Fruit fly (Drosophila melanogaster): Measurements from ENCODE around the gene CG8369.

CG8369 gene

DNA sequence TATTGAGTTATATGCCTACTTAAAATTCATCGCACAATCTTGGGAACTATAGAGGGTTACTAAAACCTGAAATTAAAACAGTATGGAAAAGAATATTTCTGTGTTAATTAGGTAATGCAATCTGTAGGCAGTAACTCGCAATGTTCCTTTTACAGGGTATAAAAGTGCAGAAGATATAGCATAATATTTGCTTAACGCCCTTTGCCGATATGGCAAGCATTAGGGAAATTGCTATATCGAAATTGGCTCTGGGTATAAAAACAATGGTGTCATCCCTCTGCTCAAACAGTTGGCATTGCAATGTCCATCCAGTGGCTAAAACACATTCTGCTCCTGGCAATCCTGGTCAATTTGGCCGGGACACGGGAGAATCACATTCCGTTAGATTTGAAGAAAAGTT is 27.4 kb upstream of the CG8369 start, which contains the start of gene Ir85a:
TSS of gene Ir85a (plus strand) at position 301 of the 400 bp plus-strand sequence.
- no peak for TF ChIP-seq psq (optimal IDR thresholded peaks at IDR 0.05)

DNA sequence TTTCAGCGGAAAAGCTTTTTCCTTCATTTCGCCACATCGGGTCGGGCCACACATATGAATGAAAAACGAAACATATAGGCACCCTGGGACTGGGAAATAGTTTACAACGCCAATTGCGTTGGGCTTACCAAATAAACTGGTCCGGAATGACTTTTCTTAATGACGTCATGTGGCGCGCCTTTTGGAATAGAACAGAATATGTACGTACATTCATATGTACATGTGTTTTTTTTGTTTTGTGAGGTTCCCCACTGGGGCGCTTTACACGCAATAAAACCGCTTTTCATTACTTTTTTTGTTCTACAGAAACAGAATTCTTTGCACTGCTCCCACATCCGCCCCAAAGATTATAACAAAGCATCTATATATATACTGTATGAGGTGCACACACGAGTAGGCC is 23.5 kb upstream of the CG8369 start:
- TF ChIP-seq CG8478 (optimal IDR thresholded peaks at IDR 0.05) (no peak), usp (GFP tag; optimal IDR thresholded peaks at IDR 0.05) (no peak), Dll (optimal IDR thresholded peaks at IDR 0.05) (no peak), EcR (GFP tag; optimal IDR thresholded peaks at IDR 0.05) (no peak), pan (optimal IDR thresholded peaks at IDR 0.05) (no peak), psq (optimal IDR thresholded peaks at IDR 0.05) (no peak)

DNA sequence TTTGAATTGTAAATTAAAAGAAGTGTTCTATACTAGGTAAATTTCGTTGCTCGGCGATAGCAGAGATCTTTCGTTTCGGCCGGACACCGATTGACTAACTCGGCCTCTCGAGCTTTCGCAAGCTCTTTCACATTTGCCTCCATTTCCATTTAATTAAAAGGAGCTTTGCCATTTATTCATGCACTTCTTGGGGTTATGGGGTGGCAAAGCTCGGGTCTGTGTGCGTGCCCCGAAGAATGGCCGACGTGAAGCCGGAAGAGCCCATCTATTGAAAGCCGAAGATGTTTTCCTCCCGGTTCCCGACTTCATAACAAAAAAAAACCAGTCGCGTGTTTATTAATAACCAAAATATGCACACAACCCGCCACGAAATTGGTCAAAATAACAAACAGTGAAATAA is 21.9 kb upstream of the CG8369 start:
- TF ChIP-seq Dll (optimal IDR thresholded peaks at IDR 0.05) = no peak
- no peak for TF ChIP-seq EcR (GFP tag; optimal IDR thresholded peaks at IDR 0.05)
- TF ChIP-seq pan (optimal IDR thresholded peaks at IDR 0.05) = no peak
- no peak for TF ChIP-seq psq (optimal IDR thresholded peaks at IDR 0.05)
- TF ChIP-seq CG8478 (optimal IDR thresholded peaks at IDR 0.05) = no peak
- no peak for TF ChIP-seq usp (GFP tag; optimal IDR thresholded peaks at IDR 0.05)

DNA sequence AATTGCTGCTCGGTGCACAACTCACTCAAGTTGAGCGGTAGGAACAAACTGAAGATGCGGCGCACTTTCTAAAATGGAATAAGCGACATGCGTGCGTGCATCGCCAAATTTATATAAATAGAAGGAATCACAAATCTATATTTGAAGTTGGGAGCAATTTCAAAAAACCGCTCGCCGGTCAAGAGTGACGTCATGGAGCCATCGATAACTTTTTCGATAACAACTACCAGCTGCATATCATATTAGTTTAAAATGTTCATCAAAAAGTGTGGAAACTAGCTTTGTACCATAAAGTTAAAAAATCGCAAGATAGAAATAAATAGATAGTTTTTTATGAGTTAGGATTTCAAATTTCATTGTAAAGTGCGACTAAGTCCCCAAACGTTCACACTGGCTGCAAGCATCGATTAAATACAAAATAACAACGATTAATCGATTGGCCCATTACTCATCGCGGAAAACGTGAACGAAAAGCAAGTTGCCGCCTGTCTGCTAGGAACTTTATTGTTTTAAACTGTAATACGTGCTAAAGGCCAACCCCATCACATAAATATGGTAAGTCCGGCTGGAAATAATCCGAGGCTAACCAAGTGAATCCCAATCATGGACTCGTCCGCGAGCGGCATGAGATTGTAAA is 20.6 kb upstream of the CG8369 start, which contains the start of the genes Pif1A, Pif1B and CCT7:
TSS of gene Pif1A (minus strand) at position 51 of the 637 bp plus-strand sequence.
TSS of gene Pif1B (minus strand) at position 51 of the 637 bp plus-strand sequence.
TSS of gene CCT7 (plus strand) at position 439 of the 637 bp plus-strand sequence.
- no peak for TF ChIP-seq psq (optimal IDR thresholded peaks at IDR 0.05)
- no peak for TF ChIP-seq EcR (GFP tag; optimal IDR thresholded peaks at IDR 0.05)
- no peak for TF ChIP-seq pan (optimal IDR thresholded peaks at IDR 0.05)
- TF ChIP-seq usp (GFP tag; optimal IDR thresholded peaks at IDR 0.05) = no peak
- TF ChIP-seq Dll (optimal IDR thresholded peaks at IDR 0.05) = no peak
- TF ChIP-seq CG8478 (optimal IDR thresholded peaks at IDR 0.05) = no peak

DNA sequence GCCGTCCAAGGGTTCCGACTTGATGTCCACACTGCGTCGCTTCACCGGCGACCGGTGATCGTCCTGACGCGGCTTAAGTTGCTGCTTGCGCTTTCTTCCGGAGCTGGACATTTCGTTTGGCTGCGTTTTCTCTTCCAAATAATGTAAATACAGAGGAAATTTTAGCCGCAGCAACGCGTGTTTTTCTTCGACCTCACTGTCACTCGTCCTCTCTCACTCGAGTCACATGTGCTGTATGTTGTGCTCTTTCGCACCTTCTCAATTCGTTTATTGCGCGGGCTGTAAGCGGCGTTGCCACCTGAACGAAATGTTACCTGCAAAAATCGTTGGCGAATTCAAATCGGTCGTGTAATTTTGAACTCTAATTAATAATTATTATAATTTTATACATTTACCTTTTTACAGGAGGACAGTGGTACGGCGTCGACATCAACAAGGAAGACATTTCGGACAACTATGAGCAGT is 16.4 kb upstream of the CG8369 start, which contains the start of gene CG9839:
TSS of gene CG9839 (minus strand) at position 415 of the 465 bp plus-strand sequence.
- TF ChIP-seq Dll (optimal IDR thresholded peaks at IDR 0.05) (no peak), usp (GFP tag; optimal IDR thresholded peaks at IDR 0.05) (no peak), pan (optimal IDR thresholded peaks at IDR 0.05) (no peak), EcR (GFP tag; optimal IDR thresholded peaks at IDR 0.05) (no peak)

DNA sequence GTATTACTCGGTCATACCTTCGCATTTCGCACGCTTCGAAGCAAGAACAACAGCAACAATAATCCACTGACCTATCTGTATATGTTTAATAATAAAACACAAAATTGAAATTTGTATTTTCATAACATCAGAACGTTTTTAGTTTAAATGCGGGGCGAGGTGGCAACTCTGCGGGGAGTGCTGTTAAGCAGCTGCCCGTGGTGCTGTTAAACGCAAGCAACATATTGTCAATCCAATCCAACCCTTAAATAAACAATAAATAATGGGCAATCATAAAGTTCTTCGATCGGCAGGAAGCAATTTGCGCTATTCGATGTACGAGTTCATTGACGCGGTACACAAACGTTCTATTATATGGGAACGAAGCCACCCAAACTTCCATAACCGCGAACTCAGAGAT is 15.7 kb upstream of the CG8369 start, which contains the start of gene hng2:
TSS of gene hng2 (plus strand) at position 219 of the 400 bp plus-strand sequence.
- no peak for TF ChIP-seq pan (optimal IDR thresholded peaks at IDR 0.05)
- TF ChIP-seq EcR (GFP tag; optimal IDR thresholded peaks at IDR 0.05) = no peak
- TF ChIP-seq CG8478 (optimal IDR thresholded peaks at IDR 0.05) = no peak
- TF ChIP-seq usp (GFP tag; optimal IDR thresholded peaks at IDR 0.05) = no peak
- TF ChIP-seq psq (optimal IDR thresholded peaks at IDR 0.05) = no peak
- no peak for TF ChIP-seq Dll (optimal IDR thresholded peaks at IDR 0.05)

DNA sequence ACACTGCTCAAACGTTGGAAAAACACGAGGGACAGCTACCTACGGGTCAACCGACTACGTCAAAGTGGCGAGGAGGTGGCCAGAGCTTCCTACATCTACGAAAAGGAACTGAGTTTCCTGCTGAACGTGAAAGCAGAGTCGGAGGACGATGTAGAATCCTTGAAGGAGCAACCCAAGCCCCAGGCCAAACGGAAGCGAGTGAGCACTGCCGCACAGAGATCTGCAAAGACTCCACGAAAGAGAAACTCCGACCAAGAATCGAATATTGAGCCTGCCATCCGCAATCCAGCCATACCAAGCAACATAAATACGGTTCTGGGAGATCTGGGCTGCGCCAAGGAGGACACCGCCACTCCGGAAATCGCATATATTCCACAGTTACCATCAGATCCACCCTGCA is 15.2 kb upstream of the CG8369 start:
- TF ChIP-seq Dll (optimal IDR thresholded peaks at IDR 0.05) (no peak), EcR (GFP tag; optimal IDR thresholded peaks at IDR 0.05) (no peak), pan (optimal IDR thresholded peaks at IDR 0.05) (no peak)

DNA sequence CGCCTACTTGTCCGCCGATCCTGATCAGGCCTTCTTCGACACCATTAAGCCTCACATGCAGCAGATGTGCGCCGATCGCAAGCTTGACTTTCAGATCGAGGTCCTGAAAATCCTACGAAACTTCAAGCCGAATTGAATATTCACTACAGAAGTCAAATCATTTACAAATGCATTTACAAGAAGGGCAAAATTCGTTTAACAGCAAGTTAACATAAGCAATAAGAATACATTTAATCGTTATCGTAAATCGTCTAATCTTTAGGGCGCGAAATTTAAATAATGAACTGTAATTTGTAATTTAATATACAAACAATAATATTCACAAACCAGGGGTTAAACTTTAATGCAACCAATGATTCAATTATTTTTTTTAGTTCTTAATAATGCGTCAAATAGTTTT is 14.8 kb upstream of the CG8369 start:
- TF ChIP-seq CG8478 (optimal IDR thresholded peaks at IDR 0.05) (no peak), EcR (GFP tag; optimal IDR thresholded peaks at IDR 0.05) (no peak), usp (GFP tag; optimal IDR thresholded peaks at IDR 0.05) (no peak), pan (optimal IDR thresholded peaks at IDR 0.05) (no peak), Dll (optimal IDR thresholded peaks at IDR 0.05) (no peak), psq (optimal IDR thresholded peaks at IDR 0.05) (no peak)

DNA sequence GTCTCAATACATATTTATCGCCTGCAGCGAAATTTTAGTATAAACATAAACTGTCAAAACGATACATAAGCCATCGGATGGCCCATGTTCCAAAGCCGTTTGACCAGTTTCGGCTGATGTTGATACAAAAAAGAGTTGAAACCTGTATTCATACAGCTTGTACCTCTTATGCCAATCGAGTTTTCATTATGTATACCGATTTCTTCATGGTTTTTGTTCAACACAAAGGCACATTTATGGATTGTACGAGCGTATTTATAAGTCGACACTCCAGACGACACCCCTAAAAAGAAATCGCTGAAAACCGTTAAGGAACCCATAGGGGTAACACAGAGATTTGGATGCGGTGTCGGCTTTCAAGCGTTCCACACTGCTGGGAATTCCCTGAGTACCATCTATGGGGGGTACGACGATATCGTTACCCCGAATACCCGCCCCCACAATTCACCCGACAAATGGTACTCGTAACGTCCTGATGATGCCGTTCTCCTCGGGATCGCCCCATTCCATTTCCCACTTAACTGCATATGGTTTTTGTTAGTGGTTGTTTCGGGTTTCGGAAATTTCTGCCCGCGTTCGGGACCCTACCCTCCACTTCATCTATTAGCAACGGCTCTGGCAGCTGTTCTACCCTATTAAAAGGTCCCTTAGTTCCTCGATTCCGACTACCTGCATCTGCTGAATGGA is 13.8 kb upstream of the CG8369 start:
- TF ChIP-seq EcR (GFP tag; optimal IDR thresholded peaks at IDR 0.05) (no peak), Dll (optimal IDR thresholded peaks at IDR 0.05) (no peak), CG8478 (optimal IDR thresholded peaks at IDR 0.05) (no peak), pan (optimal IDR thresholded peaks at IDR 0.05) (no peak), usp (GFP tag; optimal IDR thresholded peaks at IDR 0.05) (no peak), psq (optimal IDR thresholded peaks at IDR 0.05) (no peak)

DNA sequence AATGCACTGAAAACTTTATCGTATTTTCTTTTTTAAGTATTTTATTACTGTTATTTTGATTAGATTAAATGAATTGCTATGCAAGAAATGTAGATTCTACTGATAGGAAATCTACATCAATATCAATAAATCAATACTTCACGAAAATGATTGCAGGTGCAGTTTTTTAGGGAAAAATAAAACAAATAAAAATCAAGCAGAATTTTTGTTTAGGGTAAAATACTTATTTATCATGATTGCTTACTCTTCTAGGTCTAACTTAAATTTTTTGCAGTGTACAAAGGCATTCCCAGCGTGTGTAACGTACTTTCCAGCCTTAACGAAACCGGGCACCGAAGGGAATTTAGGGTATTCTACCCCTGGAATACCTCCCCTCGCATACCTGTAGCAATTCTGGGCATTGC is 13.3 kb upstream of the CG8369 start:
- TF ChIP-seq CG8478 (optimal IDR thresholded peaks at IDR 0.05) = no peak
- no peak for TF ChIP-seq Dll (optimal IDR thresholded peaks at IDR 0.05)
- no peak for TF ChIP-seq pan (optimal IDR thresholded peaks at IDR 0.05)
- no peak for TF ChIP-seq usp (GFP tag; optimal IDR thresholded peaks at IDR 0.05)
- TF ChIP-seq psq (optimal IDR thresholded peaks at IDR 0.05) = no peak
- TF ChIP-seq EcR (GFP tag; optimal IDR thresholded peaks at IDR 0.05) = no peak

DNA sequence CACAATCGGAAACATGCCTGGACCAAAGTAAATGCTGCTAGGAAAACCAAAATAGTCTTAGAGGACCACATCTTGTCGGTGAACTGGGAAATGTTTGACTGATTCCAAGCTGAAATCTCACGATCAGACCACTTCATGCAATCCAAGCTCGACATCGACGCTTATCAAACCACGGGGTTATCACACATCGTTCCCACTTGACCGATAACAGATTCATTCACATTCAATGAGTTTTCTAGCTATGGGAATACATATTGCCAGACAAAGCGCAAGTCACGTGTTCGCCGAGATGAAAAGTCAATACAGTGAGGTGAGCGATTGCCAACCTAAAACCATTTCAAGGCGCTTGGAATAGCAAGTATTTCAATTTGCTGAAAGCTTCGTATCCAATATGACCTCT is 12.1 kb upstream of the CG8369 start:
- no peak for TF ChIP-seq EcR (GFP tag; optimal IDR thresholded peaks at IDR 0.05)
- TF ChIP-seq CG8478 (optimal IDR thresholded peaks at IDR 0.05) = no peak
- no peak for TF ChIP-seq Dll (optimal IDR thresholded peaks at IDR 0.05)
- TF ChIP-seq pan (optimal IDR thresholded peaks at IDR 0.05) = no peak
- TF ChIP-seq usp (GFP tag; optimal IDR thresholded peaks at IDR 0.05) = no peak
- TF ChIP-seq psq (optimal IDR thresholded peaks at IDR 0.05) = no peak

DNA sequence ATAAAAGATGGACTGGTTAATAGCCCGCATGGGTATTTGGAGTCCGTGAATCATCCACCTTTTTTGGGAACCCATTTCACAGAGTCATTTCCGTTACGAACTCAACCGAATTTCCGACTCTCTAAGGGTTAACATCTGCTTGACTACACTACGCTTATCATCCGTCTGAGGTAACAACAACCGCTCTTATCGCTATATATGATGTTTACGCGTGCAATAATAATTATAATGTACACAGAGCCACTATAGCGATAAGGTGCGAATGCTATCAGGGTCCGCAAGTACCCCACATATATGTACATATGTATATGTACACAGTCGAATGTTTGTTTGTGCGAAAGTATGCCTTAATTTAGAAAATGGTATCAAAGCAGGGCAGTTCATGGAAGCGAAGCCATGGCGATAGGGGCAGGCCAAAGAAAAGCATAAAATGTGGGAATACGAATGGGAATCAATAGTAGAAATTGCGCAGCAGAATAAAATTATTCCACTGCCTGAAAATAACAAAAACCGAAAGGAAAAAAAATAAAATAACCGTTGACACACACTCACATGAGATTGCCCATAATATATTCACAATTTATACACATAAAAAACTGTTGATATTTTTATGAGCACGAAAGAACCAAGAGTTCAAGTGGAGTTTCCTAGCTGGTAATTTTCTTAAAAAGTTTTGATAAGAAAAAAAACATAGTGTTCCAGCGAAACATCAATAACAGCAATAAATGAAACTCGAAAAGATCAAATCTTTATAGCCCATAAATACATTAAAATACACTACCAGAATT is 11.2 kb upstream of the CG8369 start:
- TF ChIP-seq EcR (GFP tag; optimal IDR thresholded peaks at IDR 0.05) (no peak), usp (GFP tag; optimal IDR thresholded peaks at IDR 0.05) (no peak), CG8478 (optimal IDR thresholded peaks at IDR 0.05) (no peak), Dll (optimal IDR thresholded peaks at IDR 0.05) (no peak), psq (optimal IDR thresholded peaks at IDR 0.05) (no peak), pan (optimal IDR thresholded peaks at IDR 0.05) (no peak)
